Worm (Caenorhabditis elegans): ENCODE data around the gene srbc-30.

The srbc-30 gene

ce11 chrV:3455135-3455747 is 25.0 kb downstream of the srbc-30 start (continued):
- TF ChIP-seq snpc-4 (GFP tag; optimal IDR thresholded peaks at IDR 0.05) (no peak), snpc-4 (tag; optimal IDR thresholded peaks at IDR 0.05) (peak in 1 of 4 experiments; percentile 7), rpc-1 (optimal IDR thresholded peaks at IDR 0.05) (peak; percentile 77), rpc-1 (tag; optimal IDR thresholded peaks at IDR 0.05) (peak; percentile 82), lir-1 (GFP tag; conservative IDR thresholded peaks at IDR 0.05) (no peak), unc-62 (GFP tag; optimal IDR thresholded peaks at IDR 0.05) (no peak), attf-3 (GFP tag; conservative IDR thresholded peaks at IDR 0.05) (no peak), Y67H2A.10 (GFP tag; conservative IDR thresholded peaks at IDR 0.05) (no peak), snpc-3.4 (tag; optimal IDR thresholded peaks at IDR 0.05) (peak; percentile 37), tbp1 (GFP tag; optimal IDR thresholded peaks at IDR 0.05) (peak; percentile 84), ceh-27 (GFP tag; optimal IDR thresholded peaks at IDR 0.05) (no peak), nhr-90 (tag; optimal IDR thresholded peaks at IDR 0.05) (peak; percentile 53), rec-8 (tag; optimal IDR thresholded peaks at IDR 0.05) (peak; percentile 44 to 65), nhr-27 (tag; optimal IDR thresholded peaks at IDR 0.05) (no peak), F52B5.7 (tag; optimal IDR thresholded peaks at IDR 0.05) (no peak), B0261.1 (tag; optimal IDR thresholded peaks at IDR 0.05) (peak; percentile 64), T07F8.4 (tag; optimal IDR thresholded peaks at IDR 0.05) (no peak)

- TF ChIP-seq somi-1 (GFP tag; optimal IDR thresholded peaks at IDR 0.05), result no peak
- no peak for TF ChIP-seq ceh-40 (GFP tag; IDR thresholded peaks at IDR 0.05)
- no peak for TF ChIP-seq T26A5.8 (tag; optimal IDR thresholded peaks at IDR 0.05)
- TF ChIP-seq nhr-27 (tag; optimal IDR thresholded peaks at IDR 0.05), result no peak
- no peak for TF ChIP-seq athp-1 (tag; optimal IDR thresholded peaks at IDR 0.05)
- no peak for TF ChIP-seq Y95B8A.8 (GFP tag; IDR thresholded peaks at IDR 0.05)
- no peak for TF ChIP-seq mes-4 (tag; optimal IDR thresholded peaks at IDR 0.05)
- no peak for TF ChIP-seq hrde-1 (tag; optimal IDR thresholded peaks at IDR 0.05; ENCODE audit: borderline replicate concordance)
- no peak for TF ChIP-seq K12H6.12 (tag; optimal IDR thresholded peaks at IDR 0.05)
- TF ChIP-seq hlh-26 (GFP tag; conservative IDR thresholded peaks at IDR 0.05), result no peak
- TF ChIP-seq ztf-22 (GFP tag; optimal IDR thresholded peaks at IDR 0.05), result no peak
- TF ChIP-seq nfya-2 (GFP tag; IDR thresholded peaks at IDR 0.05), result no peak
- TF ChIP-seq F22D6.2 (tag; optimal IDR thresholded peaks at IDR 0.05), result no peak
- TF ChIP-seq ceh-100 (GFP tag; IDR thresholded peaks at IDR 0.05), result no peak
Measured at ce11 chrV:3454620-3455019, 25.6 kb downstream of the srbc-30 start.

ce11 chrV:3452489-3452888 is 27.8 kb downstream of the srbc-30 start:
- TF ChIP-seq lsl-1 (GFP tag; optimal IDR thresholded peaks at IDR 0.05) (no peak), F23B12.7 (tag; optimal IDR thresholded peaks at IDR 0.05; ENCODE audit: insufficient read depth) (no peak), F39B2.1 (GFP tag; IDR thresholded peaks at IDR 0.05) (no peak), hlh-26 (GFP tag; conservative IDR thresholded peaks at IDR 0.05) (no peak), K11D2.4 (GFP tag; IDR thresholded peaks at IDR 0.05) (no peak), ceh-27 (GFP tag; optimal IDR thresholded peaks at IDR 0.05) (no peak), nhr-179 (tag; optimal IDR thresholded peaks at IDR 0.05) (no peak), rcor-1 (GFP tag; IDR thresholded peaks at IDR 0.05) (no peak), die-1 (tag; optimal IDR thresholded peaks at IDR 0.05) (no peak), nfyb-1 (GFP tag; IDR thresholded peaks at IDR 0.05) (no peak), snpc-1.1 (tag; optimal IDR thresholded peaks at IDR 0.05; ENCODE audit: insufficient read depth) (no peak), mcd-1 (GFP tag; IDR thresholded peaks at IDR 0.05) (no peak), sptf-2 (GFP tag; optimal IDR thresholded peaks at IDR 0.05) (no peak), C06A6.2 (GFP tag; conservative IDR thresholded peaks at IDR 0.05) (no peak), nfya-2 (GFP tag; IDR thresholded peaks at IDR 0.05) (no peak), F10E7.11 (tag; optimal IDR thresholded peaks at IDR 0.05) (no peak), egl-18 (GFP tag; IDR thresholded peaks at IDR 0.05) (no peak)

All from whole organism, young adult.